Worm (Caenorhabditis elegans) whole organism, young adult: ENCODE results near the gene F26D2.14.

Source experiments
- B0261.1 ChIP-seq: sonication (generic microtip); optimal IDR thresholded peaks from 2 replicates; lab custom pipeline; 2016; ENCODE audit warnings: mild to moderate bottlenecking, missing genetic modification characterization, moderate library complexity, missing compliant biosample characterization
- C06A6.2 ChIP-seq: fragments of 200-800 bp; sonication (Bioruptor generic); conservative IDR thresholded peaks from 2 replicates; pipeline ENCODE4 v1.3.6; 2022; ENCODE audit warnings: missing genetic modification characterization, missing compliant biosample characterization
- C17E4.6 ChIP-seq: fragments of 200-800 bp; sonication (Bioruptor generic); IDR thresholded peaks from 2 replicates; pipeline ENCODE4 v1.3.6; 2022; ENCODE audit warnings: missing genetic modification reagents, missing genetic modification characterization, missing compliant biosample characterization
- F10E7.11 ChIP-seq: sonication (generic microtip); optimal IDR thresholded peaks from 2 replicates; lab custom pipeline; 2017; ENCODE audit warnings: mild to moderate bottlenecking, missing genetic modification characterization, moderate library complexity, missing compliant biosample characterization
- F37B4.10 ChIP-seq: fragments of 200-800 bp; sonication (Bioruptor generic); IDR thresholded peaks from 2 replicates; pipeline ENCODE4 v1.3.6; 2022; ENCODE audit warnings: missing genetic modification characterization, missing compliant biosample characterization
- F39B2.1 ChIP-seq: fragments of 200-800 bp; sonication (Bioruptor generic); IDR thresholded peaks from 2 replicates; pipeline ENCODE4 v1.3.6; 2022; ENCODE audit warnings: missing genetic modification reagents, missing genetic modification characterization, missing compliant biosample characterization
- K12H6.12 ChIP-seq: fragments of 200-800 bp; sonication (Bioruptor generic); optimal IDR thresholded peaks from 2 replicates; lab custom pipeline; 2018; ENCODE audit warnings: mild to moderate bottlenecking, missing genetic modification characterization, missing compliant biosample characterization
- Y53F4B.3 ChIP-seq: fragments of 200-800 bp; sonication (Bioruptor generic); IDR thresholded peaks from 2 replicates; pipeline ENCODE4 v1.3.6; 2022; ENCODE audit warnings: missing genetic modification reagents, missing genetic modification characterization, missing compliant biosample characterization
- Y95B8A.8 ChIP-seq: fragments of 200-800 bp; sonication (Bioruptor generic); IDR thresholded peaks from 2 replicates; pipeline ENCODE4 v1.3.6; 2022; ENCODE audit warnings: missing genetic modification reagents, missing genetic modification characterization, missing compliant biosample characterization
- ama-1 ChIP-seq, 3 experiments: fragments of 150-350 bp in 1 of 3; sonication (generic microtip) in 2 of 3; optimal IDR thresholded peaks; 2 replicates each; lab custom pipeline; 2014 to 2018; ENCODE audit warnings: missing biosample characterization in 2 of 3, missing genetic modification characterization in 2 of 3, missing genetic modification reagents in 2 of 3
- aptf-3 ChIP-seq: fragments of 200-800 bp; sonication (Bioruptor generic); IDR thresholded peaks from 2 replicates; pipeline ENCODE4 v1.3.6; 2022; ENCODE audit warnings: missing genetic modification characterization, missing compliant biosample characterization
- athp-1 ChIP-seq: sonication (generic microtip); optimal IDR thresholded peaks from 2 replicates; lab custom pipeline; 2017; ENCODE audit warnings: mild to moderate bottlenecking, missing genetic modification characterization, missing compliant biosample characterization
- attf-5 ChIP-seq: fragments of 200-800 bp; sonication (Bioruptor generic); optimal IDR thresholded peaks from 2 replicates; lab custom pipeline; 2018; ENCODE audit warnings: mild to moderate bottlenecking, missing genetic modification characterization, missing compliant biosample characterization
- attf-6 ChIP-seq: fragments of 200-800 bp; sonication (Bioruptor generic); IDR thresholded peaks from 2 replicates; pipeline ENCODE4 v1.3.6; 2022; ENCODE audit warnings: missing genetic modification reagents, missing genetic modification characterization, missing compliant biosample characterization
- bed-1 ChIP-seq: fragments of 200-800 bp; sonication (Bioruptor generic); IDR thresholded peaks from 2 replicates; pipeline ENCODE4 v1.3.6; 2022; ENCODE audit warnings: missing genetic modification reagents, missing genetic modification characterization, missing compliant biosample characterization
- ccch-3 ChIP-seq: fragments of 200-800 bp; sonication (Bioruptor generic); optimal IDR thresholded peaks from 2 replicates; lab custom pipeline; 2018; ENCODE audit warnings: mild to moderate bottlenecking, missing genetic modification characterization, missing compliant biosample characterization
- cebp-2 ChIP-seq: fragments of 200-800 bp; sonication (Bioruptor generic); IDR thresholded peaks from 2 replicates; pipeline ENCODE4 v1.3.6; 2022; ENCODE audit warnings: missing genetic modification characterization, missing compliant biosample characterization
- dpff-1 ChIP-seq: sonication (generic microtip); optimal IDR thresholded peaks from 2 replicates; lab custom pipeline; 2017; ENCODE audit warnings: mild to moderate bottlenecking, missing genetic modification characterization, missing compliant biosample characterization
- hlh-26 ChIP-seq: fragments of 200-800 bp; sonication (Bioruptor generic); conservative IDR thresholded peaks from 2 replicates; pipeline ENCODE4 v1.3.6; 2022; ENCODE audit warnings: missing genetic modification reagents, missing genetic modification characterization, missing compliant biosample characterization
- hmg-20 ChIP-seq: fragments of 200-800 bp; sonication (Bioruptor generic); IDR thresholded peaks from 2 replicates; pipeline ENCODE4 v1.3.6; 2022; ENCODE audit warnings: missing genetic modification reagents, missing genetic modification characterization, missing compliant biosample characterization
- lir-1 ChIP-seq: fragments of 200-800 bp; sonication (Bioruptor generic); conservative IDR thresholded peaks from 2 replicates; pipeline ENCODE4 v1.3.6; 2022; ENCODE audit warnings: missing genetic modification reagents, missing genetic modification characterization, missing compliant biosample characterization
- lsy-27 ChIP-seq: sonication (generic microtip); optimal IDR thresholded peaks from 2 replicates; lab custom pipeline; 2017; ENCODE audit warnings: missing genetic modification characterization, mild to moderate bottlenecking, missing compliant biosample characterization, antibody characterized with exemption, missing genotype, borderline replicate concordance; ENCODE audit not compliant: insufficient read depth
- mcd-1 ChIP-seq: fragments of 200-800 bp; sonication (Bioruptor generic); IDR thresholded peaks from 2 replicates; pipeline ENCODE4 v1.3.6; 2022; ENCODE audit warnings: missing genetic modification reagents, missing genetic modification characterization, missing compliant biosample characterization
- nfya-1 ChIP-seq: sonication (generic microtip); optimal IDR thresholded peaks from 2 replicates; lab custom pipeline; 2017; ENCODE audit warnings: antibody characterized with exemption, missing compliant biosample characterization, missing genetic modification characterization, borderline replicate concordance; ENCODE audit not compliant: insufficient read depth
- nfya-2 ChIP-seq: fragments of 200-800 bp; sonication (Bioruptor generic); IDR thresholded peaks from 2 replicates; pipeline ENCODE4 v1.3.6; 2022; ENCODE audit warnings: missing genetic modification reagents, missing genetic modification characterization, missing compliant biosample characterization
- nhr-120 ChIP-seq: fragments of 200-800 bp; sonication (Bioruptor generic); IDR thresholded peaks from 2 replicates; pipeline ENCODE4 v1.3.6; 2022; ENCODE audit warnings: missing genetic modification characterization, missing compliant biosample characterization
- nhr-27 ChIP-seq: fragments of 200-800 bp; sonication (Bioruptor generic); optimal IDR thresholded peaks from 2 replicates; lab custom pipeline; 2018; ENCODE audit warnings: mild to moderate bottlenecking, missing genetic modification characterization, moderate library complexity, missing compliant biosample characterization
- sdz-38 ChIP-seq: sonication (generic microtip); optimal IDR thresholded peaks from 2 replicates; lab custom pipeline; 2016; ENCODE audit warnings: missing genotype, missing genetic modification characterization, missing compliant biosample characterization
- snpc-1.1 ChIP-seq: sonication (generic microtip); optimal IDR thresholded peaks from 2 replicates; lab custom pipeline; 2017; ENCODE audit warnings: missing genetic modification characterization, mild to moderate bottlenecking, missing compliant biosample characterization, antibody characterized with exemption, moderate library complexity, missing genotype, missing genetic modification reagents; ENCODE audit not compliant: insufficient read depth
- snpc-4 ChIP-seq, 5 experiments: fragments of 150-350 bp in 1 of 5; sonication (generic microtip) in 4 of 5; optimal IDR thresholded peaks; 2 replicates each; lab custom pipeline; 2014 to 2018; ENCODE audit warnings: missing genetic modification characterization in 5 of 5, missing biosample characterization in 3 of 5, antibody characterized with exemption in 2 of 5, mild to moderate bottlenecking in 2 of 5, missing compliant biosample characterization in 2 of 5, missing genotype in 2 of 5, moderate library complexity in 2 of 5, missing genetic modification reagents in 1 of 5
- somi-1 ChIP-seq: fragments of 200-800 bp; sonication (Bioruptor generic); optimal IDR thresholded peaks from 2 replicates; lab custom pipeline; 2018; ENCODE audit warnings: mild to moderate bottlenecking, missing genetic modification characterization, missing compliant biosample characterization
- unc-130 ChIP-seq: sonication (generic microtip); optimal IDR thresholded peaks from 2 replicates; lab custom pipeline; 2016; ENCODE audit warnings: missing genetic modification reagents, missing genetic modification characterization, missing compliant biosample characterization
- zfh-2 ChIP-seq: fragments of 200-800 bp; sonication (Bioruptor generic); conservative IDR thresholded peaks from 2 replicates; pipeline ENCODE4 v1.3.6; 2022; ENCODE audit warnings: missing genetic modification reagents, missing genetic modification characterization, missing compliant biosample characterization
- ztf-26 ChIP-seq: sonication (generic microtip); optimal IDR thresholded peaks from 2 replicates; lab custom pipeline; 2017; ENCODE audit warnings: missing genetic modification characterization, missing compliant biosample characterization
- ztf-28 ChIP-seq: fragments of 200-800 bp; sonication (Bioruptor generic); IDR thresholded peaks from 2 replicates; pipeline ENCODE4 v1.3.6; 2022; ENCODE audit warnings: missing genetic modification reagents, missing genetic modification characterization, missing compliant biosample characterization
- ztf-6 ChIP-seq: fragments of 200-800 bp; sonication (Bioruptor generic); IDR thresholded peaks from 2 replicates; pipeline ENCODE4 v1.3.6; 2022; ENCODE audit warnings: missing genetic modification reagents, missing genetic modification characterization, missing compliant biosample characterization

F26D2.14 gene

ce11 chrV:16460866-16461265, 25.2 kb downstream of the F26D2.14 start, which contains the start of gene srh-142:
Gene srh-142 (minus strand): TSS chrV:16460966.
- no peak for TF ChIP-seq ztf-6
- TF ChIP-seq nhr-27, result no peak
- TF ChIP-seq snpc-1.1, result no peak
- no peak for TF ChIP-seq somi-1 (GFP tag; lab: Kevin White, UChicago)
- no peak for TF ChIP-seq lsy-27
- TF ChIP-seq attf-5 (GFP tag; lab: Kevin White, UChicago), result no peak

DNA sequence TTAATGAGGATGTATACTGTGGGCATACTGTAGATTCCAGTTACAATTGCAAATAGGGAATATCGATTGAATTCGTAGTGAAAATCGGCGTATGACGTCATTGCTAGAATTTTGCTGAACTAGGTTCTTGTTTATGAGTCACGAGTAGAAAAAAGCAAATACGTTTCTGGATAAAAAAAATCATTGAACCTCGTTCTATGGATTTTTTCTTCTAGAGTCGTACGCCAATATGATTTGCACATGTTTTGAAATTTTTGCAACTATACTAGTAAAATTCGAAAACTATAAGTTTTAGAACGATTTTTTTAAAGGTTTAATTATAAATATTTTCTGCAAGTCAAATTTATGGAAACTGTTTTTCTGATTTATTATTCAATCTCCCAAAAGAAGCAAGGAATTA, 32.2 kb downstream of the F26D2.14 start, which contains the start of gene sru-44:
Gene sru-44, minus strand, starts transcription at position 101 of the 400 bp plus-strand sequence.
- TF ChIP-seq lsy-27, result no peak
- TF ChIP-seq ztf-26 (tag; lab: Kevin White, UChicago), result no peak
- TF ChIP-seq, all 124 proteins: peak for 0

DNA sequence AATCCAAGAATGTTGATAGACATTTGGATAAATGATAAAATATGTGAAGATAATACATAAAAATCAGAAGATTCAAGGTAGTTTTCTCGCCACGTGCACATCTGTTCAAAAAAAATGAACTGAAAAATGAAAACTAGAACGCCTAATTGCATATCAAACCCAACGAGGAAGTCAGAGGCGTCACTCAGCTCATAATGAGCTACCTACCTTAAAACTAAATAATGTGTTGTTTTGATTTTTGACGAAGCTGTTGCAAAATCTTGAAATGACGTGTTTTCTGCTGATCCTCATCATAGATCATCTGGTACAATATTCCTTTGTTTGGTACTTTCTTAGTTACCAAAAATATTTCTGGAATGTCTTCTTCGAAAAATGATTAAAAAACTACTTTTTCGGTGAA, 35.3 kb downstream of the F26D2.14 start, which contains the start of gene srh-138:
Gene srh-138, minus strand, starts transcription at position 101 of the 400 bp plus-strand sequence.
- TF ChIP-seq sdz-38 (no peak), K12H6.12 (tag; lab: Kevin White, UChicago) (no peak), F10E7.11 (no peak), hlh-26 (GFP tag; lab: Robert Waterston, UW) (no peak), C06A6.2 (no peak), C17E4.6 (GFP tag; lab: Robert Waterston, UW) (no peak), dpff-1 (no peak), Y53F4B.3 (no peak), cebp-2 (GFP tag; lab: Robert Waterston, UW) (no peak), zfh-2 (GFP tag; lab: Robert Waterston, UW) (no peak), F39B2.1 (GFP tag; lab: Robert Waterston, UW) (no peak), Y95B8A.8 (no peak), nfya-1 (tag; lab: Kevin White, UChicago) (no peak), unc-130 (no peak), nhr-120 (GFP tag; lab: Robert Waterston, UW) (no peak), ccch-3 (no peak), B0261.1 (tag; lab: Kevin White, UChicago) (no peak), nhr-27 (no peak), mcd-1 (no peak), hmg-20 (GFP tag; lab: Robert Waterston, UW) (no peak)
- TF ChIP-seq, all 124 proteins: peak for 0

DNA sequence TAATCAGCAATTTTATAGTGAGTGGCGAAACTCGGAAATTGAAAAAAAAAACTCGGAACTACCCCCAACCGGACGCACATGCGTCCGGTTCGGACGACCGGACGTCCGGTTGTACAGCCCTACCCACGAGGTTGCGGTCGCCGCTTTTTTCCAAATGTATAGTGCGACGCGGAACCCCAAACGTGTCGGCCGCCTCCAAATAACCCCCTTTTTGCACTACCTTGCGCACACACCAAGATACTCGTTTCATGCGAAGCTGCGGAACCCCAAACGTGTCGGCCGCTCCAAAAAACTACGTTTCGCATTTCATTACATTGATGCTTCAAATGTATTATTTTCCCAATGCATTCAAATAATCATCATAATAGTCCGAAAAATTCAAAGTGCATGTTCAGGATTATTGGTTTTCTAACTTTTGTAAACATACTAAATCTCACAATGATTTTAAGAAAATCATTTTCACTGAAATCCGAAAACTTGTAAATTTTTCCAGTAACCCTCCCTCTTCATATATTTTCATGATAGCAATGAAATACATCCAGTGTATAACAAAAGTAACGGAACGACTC, 36.4 kb downstream of the F26D2.14 start, which contains the start of gene srw-35:
Gene srw-35, plus strand, starts transcription at position 519 of the 569 bp plus-strand sequence.
- TF ChIP-seq attf-6 (GFP tag; lab: Robert Waterston, UW) (no peak), bed-1 (GFP tag; lab: Robert Waterston, UW) (no peak), F37B4.10 (GFP tag; lab: Robert Waterston, UW) (no peak), ztf-28 (0 out of 2 replicates have a peak, but pooled peaks have one; percentile 14), athp-1 (tag; lab: Kevin White, UChicago) (no peak), nfya-2 (GFP tag; lab: Robert Waterston, UW) (no peak), lir-1 (no peak), ama-1 (optimal IDR thresholded peaks at IDR 0.05; lab: Kevin White, UChicago) (no peak), ama-1 (GFP tag; optimal IDR thresholded peaks at IDR 0.05; lab: Kevin White, UChicago) (no peak), snpc-1.1 (peak; percentile 76), aptf-3 (GFP tag; lab: Robert Waterston, UW) (no peak), snpc-4 (GFP tag; optimal IDR thresholded peaks at IDR 0.05; lab: Kevin White, UChicago) (peak; percentile 26), snpc-4 (tag; optimal IDR thresholded peaks at IDR 0.05; lab: Kevin White, UChicago) (peak in 3 of 4 experiments; percentile 23 to 94 (median 82)), K12H6.12 (tag; lab: Kevin White, UChicago) (no peak)
